Worm (Caenorhabditis elegans): Measurements from ENCODE around the gene bgal-2.

bgal-2 gene

DNA sequence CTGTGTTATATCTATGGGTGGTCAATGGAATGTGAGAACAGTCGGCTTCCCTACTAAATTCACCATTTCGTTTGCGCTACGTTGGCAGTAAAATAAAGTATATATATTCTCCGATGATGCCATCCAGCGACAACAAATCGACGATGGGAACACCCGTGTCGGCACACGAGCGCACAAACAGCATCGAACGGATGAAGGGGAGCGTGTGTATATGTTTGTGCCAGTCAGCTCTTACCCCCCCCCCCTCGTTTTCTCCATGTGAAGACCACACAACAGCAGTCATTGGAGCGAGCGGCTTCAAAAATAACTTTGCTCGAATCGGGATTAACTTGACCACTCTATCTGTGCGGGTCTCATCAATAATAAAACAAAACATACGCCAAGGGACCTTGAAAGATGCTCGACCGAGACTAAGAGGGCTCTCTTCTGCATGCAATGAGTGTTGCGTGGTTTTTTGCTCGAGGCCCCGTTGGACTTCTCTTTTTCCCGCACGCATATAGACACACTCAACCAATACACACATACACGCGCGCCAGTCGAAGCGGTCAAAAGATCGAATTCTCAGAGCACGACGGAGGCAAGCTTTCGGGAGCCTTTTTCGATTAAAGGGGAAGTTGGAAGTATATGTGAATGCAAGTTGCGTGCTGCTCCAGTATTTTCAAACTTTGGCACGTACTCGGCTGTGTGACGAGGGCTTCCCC lies 43.8 kb upstream of the bgal-2 start (continued):
- TF ChIP-seq lin-15B (tag; optimal IDR thresholded peaks at IDR 0.05) = no peak
- TF ChIP-seq ceh-20 (GFP tag; IDR thresholded peaks at IDR 0.05) = no peak
- TF ChIP-seq skn-1 (tag; optimal IDR thresholded peaks at IDR 0.05) = no peak
- peak; percentile 41 for TF ChIP-seq rbr-2 (tag; optimal IDR thresholded peaks at IDR 0.05)
- peak in 1 of 2 experiments; percentile 60 for TF ChIP-seq daf-16 (GFP tag; optimal IDR thresholded peaks at IDR 0.05)
- TF ChIP-seq daf-16 (tag; optimal IDR thresholded peaks at IDR 0.05) = no peak
- 0 out of 2 replicates have a peak, but pooled peaks have one; percentile 10 for TF ChIP-seq dmd-8 (GFP tag; IDR thresholded peaks at IDR 0.05)
- TF ChIP-seq Y105C5A.15 (GFP tag; IDR thresholded peaks at IDR 0.05) = no peak
- no peak for TF ChIP-seq lim-7 (GFP tag; IDR thresholded peaks at IDR 0.05)
- no peak for TF ChIP-seq duxl-1 (tag; optimal IDR thresholded peaks at IDR 0.05; ENCODE audit: poor library complexity)
- no peak for TF ChIP-seq lin-1 (GFP tag; IDR thresholded peaks at IDR 0.05)
- TF ChIP-seq unc-62 (GFP tag; optimal IDR thresholded peaks at IDR 0.05 in 1 of 2) = peak in 1 of 2 experiments; percentile 70
- TF ChIP-seq unc-62 (tag; optimal IDR thresholded peaks at IDR 0.05) = no peak
- no peak for TF ChIP-seq zag-1 (tag; optimal IDR thresholded peaks at IDR 0.05)
- no peak for TF ChIP-seq ZK546.5 (tag; optimal IDR thresholded peaks at IDR 0.05)

DNA sequence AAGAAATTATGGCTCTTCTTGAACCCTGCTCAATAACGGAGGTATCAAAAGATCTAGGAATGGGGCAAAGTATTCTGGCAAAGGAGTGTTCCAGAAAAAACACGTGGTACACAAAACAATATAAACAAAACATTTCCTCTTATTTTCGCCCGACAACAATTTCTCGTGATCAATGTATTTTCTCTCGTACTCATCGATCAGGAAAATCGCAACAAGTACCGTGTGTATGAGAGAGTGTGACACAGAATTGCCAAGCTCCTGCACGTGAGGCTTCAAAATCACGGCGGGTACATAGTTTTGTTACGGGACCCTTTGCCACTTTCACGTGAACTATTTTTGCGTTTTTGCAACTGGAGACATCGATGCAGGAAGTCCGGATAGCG lies 43.2 kb upstream of the bgal-2 start:
- TF ChIP-seq nhr-42 (GFP tag; IDR thresholded peaks at IDR 0.05) (no peak), snpc-1.2 (GFP tag; IDR thresholded peaks at IDR 0.05) (no peak), dmd-9 (GFP tag; IDR thresholded peaks at IDR 0.05) (no peak), duxl-1 (tag; optimal IDR thresholded peaks at IDR 0.05; ENCODE audit: poor library complexity) (no peak), spr-3 (GFP tag; optimal IDR thresholded peaks at IDR 0.05) (no peak), Y48G9A.11 (GFP tag; IDR thresholded peaks at IDR 0.05) (no peak), php-3 (GFP tag; IDR thresholded peaks at IDR 0.05) (no peak), unc-62 (GFP tag; optimal IDR thresholded peaks at IDR 0.05 in 1 of 2) (peak in 1 of 2 experiments; percentile 96), unc-62 (tag; optimal IDR thresholded peaks at IDR 0.05) (no peak), snpc-4 (tag; optimal IDR thresholded peaks at IDR 0.05) (no peak), zfp-2 (tag; optimal IDR thresholded peaks at IDR 0.05) (no peak), madf-5 (GFP tag; IDR thresholded peaks at IDR 0.05) (no peak), Y5F2A.4 (GFP tag; optimal IDR thresholded peaks at IDR 0.05) (no peak), nhr-111 (GFP tag; optimal IDR thresholded peaks at IDR 0.05) (no peak), ceh-32 (tag; optimal IDR thresholded peaks at IDR 0.05; ENCODE audit: poor library complexity) (no peak), nhr-10 (tag; optimal IDR thresholded peaks at IDR 0.05) (no peak), ZK546.5 (tag; optimal IDR thresholded peaks at IDR 0.05) (no peak), fos-1 (tag; optimal IDR thresholded peaks at IDR 0.05) (no peak), nhr-25 (tag; optimal IDR thresholded peaks at IDR 0.05; ENCODE audit: borderline replicate concordance, insufficient read depth) (no peak), aly-2 (tag; optimal IDR thresholded peaks at IDR 0.05) (no peak), cey-2 (tag; optimal IDR thresholded peaks at IDR 0.05; ENCODE audit: borderline replicate concordance, insufficient read depth) (no peak), jun-1 (tag; optimal IDR thresholded peaks at IDR 0.05) (no peak), fkh-10 (GFP tag; optimal IDR thresholded peaks at IDR 0.05) (no peak), hlh-30 (tag; optimal IDR thresholded peaks at IDR 0.05; ENCODE audit: insufficient read depth) (peak; percentile 90), zip-11 (GFP tag; IDR thresholded peaks at IDR 0.05) (no peak), dve-1 (tag; optimal IDR thresholded peaks at IDR 0.05; ENCODE audit: insufficient read depth) (no peak), F44E2.7 (GFP tag; IDR thresholded peaks at IDR 0.05) (no peak), Y75B8A.6 (GFP tag; IDR thresholded peaks at IDR 0.05) (no peak), nhr-102 (tag; optimal IDR thresholded peaks at IDR 0.05) (no peak), nhr-11 (tag; optimal IDR thresholded peaks at IDR 0.05) (peak; percentile 71), ceh-20 (GFP tag; IDR thresholded peaks at IDR 0.05) (no peak), sdz-12 (GFP tag; optimal IDR thresholded peaks at IDR 0.05) (no peak), F10B5.3 (tag; optimal IDR thresholded peaks at IDR 0.05) (no peak), T26A8.4 (GFP tag; IDR thresholded peaks at IDR 0.05) (no peak), hif-1 (tag; optimal IDR thresholded peaks at IDR 0.05) (peak in 1 of 2 experiments; percentile 29), egl-27 (tag; optimal IDR thresholded peaks at IDR 0.05) (no peak), ceh-28 (tag; optimal IDR thresholded peaks at IDR 0.05) (no peak), spr-1 (tag; optimal IDR thresholded peaks at IDR 0.05) (no peak), attf-4 (tag; optimal IDR thresholded peaks at IDR 0.05) (no peak)

Measured in whole organism, L4 larva.